Worm (Caenorhabditis elegans) whole organism, L1 larva: ENCODE measurements around the gene F18G5.6.

Experiments
- C04F5.9 ChIP-seq: sonication (generic microtip); optimal IDR thresholded peaks from 2 replicates; lab custom pipeline; 2016; ENCODE audit warnings: missing genetic modification characterization, missing compliant biosample characterization
- C16A3.4 ChIP-seq: fragments of 150-350 bp; optimal IDR thresholded peaks from 2 replicates; lab custom pipeline; 2014; ENCODE audit warnings: missing biosample characterization, missing genetic modification characterization
- aly-2 ChIP-seq: fragments of 150-350 bp; optimal IDR thresholded peaks from 2 replicates; lab custom pipeline; 2014; ENCODE audit warnings: missing biosample characterization, missing genetic modification characterization
- blmp-1 ChIP-seq: fragments of 150-350 bp; optimal IDR thresholded peaks from 2 replicates; lab custom pipeline; 2014; ENCODE audit warnings: missing biosample characterization, missing genetic modification characterization
- ceh-82 ChIP-seq, 3 experiments: fragments of 150-350 bp in 1 of 3; sonication (generic microtip) in 2 of 3; optimal IDR thresholded peaks; 2 replicates each; lab custom pipeline; 2014 to 2017; ENCODE audit warnings: missing biosample characterization in 3 of 3, missing genetic modification characterization in 3 of 3
- ces-1 ChIP-seq: fragments of 150-350 bp; optimal IDR thresholded peaks from 2 replicates; lab custom pipeline; 2014; ENCODE audit warnings: missing biosample characterization, missing genetic modification reagents, missing genetic modification characterization
- dpl-1 ChIP-seq, 3 experiments: fragments of 150-350 bp in 2 of 3; sonication (generic microtip) in 1 of 3; optimal IDR thresholded peaks; 2 replicates each; lab custom pipeline; 2014 to 2017; ENCODE audit warnings: missing biosample characterization in 3 of 3, missing genetic modification characterization in 3 of 3, missing genetic modification reagents in 3 of 3
- dsc-1 ChIP-seq: sonication (generic microtip); optimal IDR thresholded peaks from 2 replicates; lab custom pipeline; 2016; ENCODE audit warnings: mild to moderate bottlenecking, missing genetic modification characterization, missing compliant biosample characterization
- efl-1 ChIP-seq, 4 experiments: fragments of 150-350 bp; optimal IDR thresholded peaks in 3 of 4; peaks in 1 of 4; 1 replicate in 1 of 4; 2 replicates in 3 of 4; lab custom pipeline; 2014; ENCODE audit warnings: missing biosample characterization in 2 of 4, missing genetic modification characterization in 2 of 4, missing genetic modification reagents in 2 of 4
- elt-2 ChIP-seq: sonication (generic microtip); optimal IDR thresholded peaks from 2 replicates; lab custom pipeline; 2016; ENCODE audit warnings: missing genetic modification characterization, mild to moderate bottlenecking, inconsistent platforms, missing compliant biosample characterization, missing genetic modification reagents
- elt-3 ChIP-seq, 6 experiments: fragments of 150-350 bp in 1 of 6; sonication (generic microtip); optimal IDR thresholded peaks; 2 replicates each; lab custom pipeline; 2017 to 2018; ENCODE audit warnings: missing biosample characterization in 6 of 6, missing genetic modification characterization in 6 of 6, inconsistent platforms in 1 of 6
- ets-5 ChIP-seq: fragments of 200-800 bp; sonication (Bioruptor generic); IDR thresholded peaks from 2 replicates; pipeline ENCODE4 v1.3.6; 2022; ENCODE audit warnings: missing genetic modification characterization, missing compliant biosample characterization
- fkh-10 ChIP-seq: sonication (generic microtip); optimal IDR thresholded peaks from 2 replicates; lab custom pipeline; 2017; ENCODE audit warnings: missing biosample characterization, missing genetic modification reagents, missing genetic modification characterization
- fos-1 ChIP-seq: fragments of 150-350 bp; optimal IDR thresholded peaks from 2 replicates; lab custom pipeline; 2014; ENCODE audit warnings: missing biosample characterization, missing genetic modification characterization
- grh-1 ChIP-seq: fragments of 200-800 bp; sonication (Bioruptor generic); IDR thresholded peaks from 2 replicates; pipeline ENCODE4 v1.3.6; 2022; ENCODE audit warnings: missing genetic modification reagents, missing genetic modification characterization, missing compliant biosample characterization
- irx-1 ChIP-seq: sonication (generic microtip); optimal IDR thresholded peaks from 2 replicates; lab custom pipeline; 2016; ENCODE audit warnings: missing genetic modification characterization, missing compliant biosample characterization
- jun-1 ChIP-seq: fragments of 150-350 bp; optimal IDR thresholded peaks from 2 replicates; lab custom pipeline; 2014; ENCODE audit warnings: missing biosample characterization, missing genetic modification reagents, missing genetic modification characterization
- lin-15B ChIP-seq: fragments of 150-350 bp; sonication (generic microtip); optimal IDR thresholded peaks from 3 replicates; lab custom pipeline; 2014; ENCODE audit warnings: missing biosample characterization, missing genetic modification characterization
- lin-35 ChIP-seq, 2 experiments: fragments of 150-350 bp; optimal IDR thresholded peaks; 2 replicates each; lab custom pipeline; 2014; ENCODE audit warnings: missing biosample characterization in 2 of 2, missing genetic modification characterization in 2 of 2, missing genetic modification reagents in 2 of 2
- mdl-1 ChIP-seq, 2 experiments: fragments of 150-350 bp; optimal IDR thresholded peaks; 2 replicates each; lab custom pipeline; 2014 to 2017; ENCODE audit warnings: missing biosample characterization in 2 of 2, missing genetic modification characterization in 2 of 2, inconsistent platforms in 1 of 2
- nhr-12 ChIP-seq: sonication (generic microtip); optimal IDR thresholded peaks from 2 replicates; lab custom pipeline; 2017; ENCODE audit warnings: missing biosample characterization, missing genetic modification characterization
- nhr-20 ChIP-seq: sonication (generic microtip); optimal IDR thresholded peaks from 2 replicates; lab custom pipeline; 2016; ENCODE audit warnings: mild to moderate bottlenecking, missing genetic modification characterization, missing compliant biosample characterization
- nhr-28 ChIP-seq: fragments of 150-350 bp; optimal IDR thresholded peaks from 2 replicates; lab custom pipeline; 2014; ENCODE audit warnings: missing biosample characterization, missing genetic modification characterization
- nhr-76 ChIP-seq: sonication (generic microtip); optimal IDR thresholded peaks from 2 replicates; lab custom pipeline; 2017; ENCODE audit warnings: missing biosample characterization, missing genetic modification characterization
- nhr-84 ChIP-seq: sonication (generic microtip); optimal IDR thresholded peaks from 2 replicates; lab custom pipeline; 2017; ENCODE audit warnings: missing biosample characterization, missing genetic modification characterization
- nhr-85 ChIP-seq: sonication (generic microtip); peaks from one replicate; lab custom pipeline; 2016; ENCODE audit warnings: missing genetic modification characterization, inconsistent platforms, missing compliant biosample characterization
- skn-1 ChIP-seq: fragments of 150-350 bp; optimal IDR thresholded peaks from 2 replicates; lab custom pipeline; 2014; ENCODE audit warnings: missing biosample characterization, missing genetic modification characterization
- snpc-4 ChIP-seq: fragments of 150-350 bp; optimal IDR thresholded peaks from 2 replicates; lab custom pipeline; 2014; ENCODE audit warnings: missing biosample characterization, missing genetic modification characterization
- sox-4 ChIP-seq: sonication (generic microtip); optimal IDR thresholded peaks from 2 replicates; lab custom pipeline; 2016; ENCODE audit warnings: missing genetic modification characterization, missing compliant biosample characterization
- swsn-7 ChIP-seq: sonication (generic microtip); optimal IDR thresholded peaks from 2 replicates; lab custom pipeline; 2016; ENCODE audit warnings: missing genetic modification characterization, missing compliant biosample characterization
- tbx-2 ChIP-seq: sonication (generic microtip); optimal IDR thresholded peaks from 2 replicates; lab custom pipeline; 2016; ENCODE audit warnings: missing genetic modification characterization, missing compliant biosample characterization
- tlp-1 ChIP-seq: fragments of 150-350 bp; optimal IDR thresholded peaks from 2 replicates; lab custom pipeline; 2014; ENCODE audit warnings: missing biosample characterization, missing genetic modification characterization
- unc-30 ChIP-seq: sonication (generic microtip); optimal IDR thresholded peaks from 2 replicates; lab custom pipeline; 2017; ENCODE audit warnings: missing biosample characterization, missing genetic modification characterization
- unc-86 ChIP-seq: sonication (generic microtip); optimal IDR thresholded peaks from 2 replicates; lab custom pipeline; 2016; ENCODE audit warnings: missing genetic modification characterization, missing compliant biosample characterization
- unc-98 ChIP-seq: fragments of 200-800 bp; sonication (Bioruptor generic); IDR thresholded peaks from 2 replicates; pipeline ENCODE4 v1.3.6; 2022; ENCODE audit warnings: missing genetic modification characterization, missing compliant biosample characterization
- ztf-11 ChIP-seq, 2 experiments: sonication (generic microtip); optimal IDR thresholded peaks; 2 replicates each; lab custom pipeline; 2016 to 2017; ENCODE audit warnings: missing genetic modification characterization in 2 of 2, missing biosample characterization in 1 of 2, missing compliant biosample characterization in 1 of 2
- ztf-4 ChIP-seq: fragments of 150-350 bp; optimal IDR thresholded peaks from 2 replicates; lab custom pipeline; 2014; ENCODE audit warnings: missing biosample characterization, missing genetic modification characterization

Gene F18G5.6

ce11 chrX:9296591-9296990, 32.5 kb upstream of the F18G5.6 start, which contains the start of gene gly-13 (continued):
- TF ChIP-seq C04F5.9 (tag; lab: Kevin White, UChicago), result no peak
- TF ChIP-seq tbx-2, result peak; percentile 17
- peak; percentile 48 for TF ChIP-seq nhr-85
- peak in 1 of 2 experiments; percentile 49 for TF ChIP-seq mdl-1 (tag; optimal IDR thresholded peaks at IDR 0.05; lab: Kevin White, UChicago)
- peak; percentile 34 for TF ChIP-seq dsc-1 (tag; lab: Kevin White, UChicago)
- TF ChIP-seq ztf-4 (tag; lab: Kevin White, UChicago), result no peak
- no peak for TF ChIP-seq fkh-10 (GFP tag; lab: Kevin White, UChicago)
- no peak for TF ChIP-seq nhr-76 (tag; lab: Kevin White, UChicago)
- no peak for TF ChIP-seq nhr-28 (tag; lab: Kevin White, UChicago)
- no peak for TF ChIP-seq ces-1 (GFP tag; lab: Kevin White, UChicago)
- TF ChIP-seq C16A3.4 (tag; lab: Kevin White, UChicago), result peak; percentile 34
- no peak for TF ChIP-seq lin-15B (tag; lab: Kevin White, UChicago)
- TF ChIP-seq lin-35 (GFP tag; optimal IDR thresholded peaks at IDR 0.05; lab: Kevin White, UChicago), result peak in 1 of 2 experiments; percentile 33
- no peak for TF ChIP-seq jun-1
- TF ChIP-seq tlp-1 (tag; lab: Kevin White, UChicago), result no peak
- no peak for TF ChIP-seq unc-98 (GFP tag; lab: Robert Waterston, UW)
- TF ChIP-seq irx-1 (tag; lab: Kevin White, UChicago), result peak; percentile 5
- peak; percentile 9 for TF ChIP-seq skn-1 (tag; lab: Kevin White, UChicago)
- no peak for TF ChIP-seq efl-1 (optimal IDR thresholded peaks at IDR 0.05; lab: Kevin White, UChicago)
- TF ChIP-seq efl-1 (GFP tag; optimal IDR thresholded peaks at IDR 0.05 in 1 of 2; lab: Kevin White, UChicago), result peak in 1 of 2 experiments; percentile 57
- TF ChIP-seq snpc-4 (tag; lab: Kevin White, UChicago), result no peak
- TF ChIP-seq dpl-1 (GFP tag; optimal IDR thresholded peaks at IDR 0.05; lab: Kevin White, UChicago), result peak in 1 of 3 experiments; percentile 10
- TF ChIP-seq nhr-20, result peak; percentile 27
- peak; percentile 26 for TF ChIP-seq blmp-1 (tag; lab: Kevin White, UChicago)
- no peak for TF ChIP-seq ztf-11 (tag; optimal IDR thresholded peaks at IDR 0.05; lab: Kevin White, UChicago)
- TF ChIP-seq nhr-12 (tag; lab: Kevin White, UChicago), result no peak
- TF ChIP-seq ets-5, result no peak
- peak; percentile 33 for TF ChIP-seq swsn-7 (tag; lab: Kevin White, UChicago)
- peak in 1 of 6 experiments; percentile 52 for TF ChIP-seq elt-3 (tag; optimal IDR thresholded peaks at IDR 0.05; lab: Kevin White, UChicago)

- peak in 1 of 2 experiments; percentile 16 for TF ChIP-seq lin-35 (GFP tag; optimal IDR thresholded peaks at IDR 0.05; lab: Kevin White, UChicago)
- peak; percentile 56 for TF ChIP-seq elt-2 (tag; lab: Kevin White, UChicago)
- no peak for TF ChIP-seq mdl-1 (tag; optimal IDR thresholded peaks at IDR 0.05; lab: Kevin White, UChicago)
- TF ChIP-seq, all 84 proteins: peak for 2
Observed at ce11 chrX:9295471-9295870, 31.3 kb upstream of the F18G5.6 start.

DNA sequence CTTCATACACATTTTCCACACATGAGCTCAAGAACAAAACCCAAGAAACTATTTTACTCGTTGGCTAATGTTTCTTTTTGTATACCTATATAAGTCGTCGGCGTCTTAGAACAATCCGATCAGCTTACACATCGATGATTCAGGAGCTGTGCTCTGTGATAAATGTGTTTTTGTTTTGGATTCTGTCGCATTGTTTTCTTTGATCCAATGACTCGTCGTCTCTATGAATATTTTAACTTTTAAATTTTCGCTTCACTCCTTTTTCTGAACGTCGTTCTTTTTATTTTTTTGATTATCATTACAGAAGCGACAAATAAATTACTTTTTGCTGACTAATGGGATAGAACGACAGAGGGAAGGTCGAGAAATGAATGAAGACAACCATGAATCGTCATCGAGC, 27.2 kb upstream of the F18G5.6 start, which contains the start of gene B0416.3:
Gene B0416.3 (plus strand): TSS at position 301 of the 400 bp plus-strand sequence.
- TF ChIP-seq tbx-2 (no peak), fos-1 (tag; lab: Kevin White, UChicago) (no peak)
- TF ChIP-seq, all 84 proteins: peak for 0

ce11 chrX:9283026-9283425, 18.9 kb upstream of the F18G5.6 start, which contains the start of gene B0416.11:
Gene B0416.11 (minus strand): TSS chrX:9283126.
- TF ChIP-seq unc-86 (tag; lab: Kevin White, UChicago) (no peak), ztf-11 (tag; optimal IDR thresholded peaks at IDR 0.05; lab: Kevin White, UChicago) (no peak), sox-4 (tag; lab: Kevin White, UChicago) (no peak), tbx-2 (no peak)

ce11 chrX:9278653-9279052, 14.5 kb upstream of the F18G5.6 start, which contains the start of gene B0416.4:
Gene B0416.4 (plus strand): TSS chrX:9278953.
- TF ChIP-seq ets-5 (no peak), unc-98 (GFP tag; lab: Robert Waterston, UW) (no peak), irx-1 (tag; lab: Kevin White, UChicago) (no peak), ceh-82 (tag; optimal IDR thresholded peaks at IDR 0.05; lab: Kevin White, UChicago) (no peak), grh-1 (GFP tag; lab: Robert Waterston, UW) (no peak), unc-30 (no peak), aly-2 (tag; lab: Kevin White, UChicago) (no peak), nhr-84 (tag; lab: Kevin White, UChicago) (no peak), jun-1 (no peak)
